Worm (Caenorhabditis elegans): ENCODE data around the gene ins-11.

Gene ins-11

ce11 chrII:5543476-5544144 lies 12.9 kb upstream of the ins-11 start (continued):
- TF ChIP-seq dsc-1 (tag; optimal IDR thresholded peaks at IDR 0.05) (peak; percentile 99), mdl-1 (tag; optimal IDR thresholded peaks at IDR 0.05) (peak; percentile 38 to 93), lsy-2 (tag; optimal IDR thresholded peaks at IDR 0.05) (peak; percentile 96), nhr-71 (tag; optimal IDR thresholded peaks at IDR 0.05) (peak; percentile 100), nhr-76 (tag; optimal IDR thresholded peaks at IDR 0.05) (peak; percentile 98), dpl-1 (GFP tag; optimal IDR thresholded peaks at IDR 0.05) (peak; percentile 80 to 85 (median 83)), tlp-1 (tag; optimal IDR thresholded peaks at IDR 0.05) (no peak), ztf-4 (tag; optimal IDR thresholded peaks at IDR 0.05) (peak; percentile 99), irx-1 (tag; optimal IDR thresholded peaks at IDR 0.05) (peak; percentile 99), ama-1 (optimal IDR thresholded peaks at IDR 0.05) (peak; percentile 100), grh-1 (GFP tag; IDR thresholded peaks at IDR 0.05) (peak; percentile 99), unc-98 (GFP tag; IDR thresholded peaks at IDR 0.05) (peak; percentile 79), efl-1 (optimal IDR thresholded peaks at IDR 0.05) (peak; percentile 92 to 93), efl-1 (GFP tag; optimal IDR thresholded peaks at IDR 0.05 in 1 of 2) (peak; percentile 80 to 98), ceh-63 (GFP tag; optimal IDR thresholded peaks at IDR 0.05) (peak; percentile 95), nhr-77 (tag; optimal IDR thresholded peaks at IDR 0.05) (peak; percentile 99), fkh-8 (tag; optimal IDR thresholded peaks at IDR 0.05) (peak; percentile 98), egl-27 (tag; optimal IDR thresholded peaks at IDR 0.05) (peak; percentile 92 to 93), pag-3 (tag; optimal IDR thresholded peaks at IDR 0.05; ENCODE audit: borderline replicate concordance, insufficient read depth) (peak; percentile 79), hlh-17 (GFP tag; optimal IDR thresholded peaks at IDR 0.05; ENCODE audit: borderline replicate concordance) (peak; percentile 92), lin-35 (GFP tag; optimal IDR thresholded peaks at IDR 0.05) (peak; percentile 86 to 94), unc-30 (tag; optimal IDR thresholded peaks at IDR 0.05) (peak; percentile 68), elt-3 (tag; optimal IDR thresholded peaks at IDR 0.05) (peak; percentile 47 to 98 (median 80)), Y116A8C.19 (tag; optimal IDR thresholded peaks at IDR 0.05; ENCODE audit: borderline replicate concordance) (peak; percentile 69), mab-9 (GFP tag; IDR thresholded peaks at IDR 0.05) (peak; percentile 98), nhr-19 (GFP tag; conservative IDR thresholded peaks at IDR 0.05) (peak; percentile 99), tbx-2 (tag; optimal IDR thresholded peaks at IDR 0.05) (peak; percentile 100), aha-1 (tag; optimal IDR thresholded peaks at IDR 0.05) (peak; percentile 62), lin-15B (tag; optimal IDR thresholded peaks at IDR 0.05) (peak; percentile 60), pqm-1 (tag; optimal IDR thresholded peaks at IDR 0.05) (peak; percentile 91), sptf-1 (tag; optimal IDR thresholded peaks at IDR 0.05) (no peak), lir-3 (tag; optimal IDR thresholded peaks at IDR 0.05; ENCODE audit: poor library complexity) (peak; percentile 92), nhr-237 (tag; optimal IDR thresholded peaks at IDR 0.05) (peak; percentile 91)

- no peak for TF ChIP-seq C34B4.2 (tag; optimal IDR thresholded peaks at IDR 0.05)
- peak in 1 of 3 experiments; percentile 29 for TF ChIP-seq ceh-82 (tag; optimal IDR thresholded peaks at IDR 0.05)
- TF ChIP-seq ets-5 (GFP tag; IDR thresholded peaks at IDR 0.05): no peak
- TF ChIP-seq swsn-7 (tag; optimal IDR thresholded peaks at IDR 0.05): peak; percentile 95
- no peak for TF ChIP-seq unc-130 (tag; optimal IDR thresholded peaks at IDR 0.05)
- TF ChIP-seq snu-23 (GFP tag; optimal IDR thresholded peaks at IDR 0.05): peak; percentile 70
- peak; percentile 77 for TF ChIP-seq elt-2 (tag; optimal IDR thresholded peaks at IDR 0.05)
- no peak for TF ChIP-seq hlh-17 (GFP tag; optimal IDR thresholded peaks at IDR 0.05; ENCODE audit: borderline replicate concordance)
- TF ChIP-seq nhr-71 (tag; optimal IDR thresholded peaks at IDR 0.05): peak; percentile 79
- no peak for TF ChIP-seq sptf-1 (tag; optimal IDR thresholded peaks at IDR 0.05)
- no peak for TF ChIP-seq mab-9 (GFP tag; IDR thresholded peaks at IDR 0.05)
- TF ChIP-seq skn-1 (tag; optimal IDR thresholded peaks at IDR 0.05): peak; percentile 26
- TF ChIP-seq ztf-11 (tag; optimal IDR thresholded peaks at IDR 0.05): no peak
- TF ChIP-seq ceh-8 (GFP tag; optimal IDR thresholded peaks at IDR 0.05): no peak
- peak; percentile 63 for TF ChIP-seq C16A3.4 (tag; optimal IDR thresholded peaks at IDR 0.05)
- no peak for TF ChIP-seq elt-3 (tag; optimal IDR thresholded peaks at IDR 0.05)
- no peak for TF ChIP-seq hlh-4 (tag; optimal IDR thresholded peaks at IDR 0.05)
- no peak for TF ChIP-seq irx-1 (tag; optimal IDR thresholded peaks at IDR 0.05)
- TF ChIP-seq nhr-76 (tag; optimal IDR thresholded peaks at IDR 0.05): peak; percentile 9
- TF ChIP-seq pax-3 (tag; optimal IDR thresholded peaks at IDR 0.05): no peak
- TF ChIP-seq egl-27 (tag; optimal IDR thresholded peaks at IDR 0.05): no peak
- TF ChIP-seq isw-1 (GFP tag; IDR thresholded peaks at IDR 0.05): no peak
- peak; percentile 58 for TF ChIP-seq jun-1 (tag; optimal IDR thresholded peaks at IDR 0.05)
- TF ChIP-seq zip-4 (GFP tag; optimal IDR thresholded peaks at IDR 0.05): no peak
- no peak for TF ChIP-seq sox-4 (tag; optimal IDR thresholded peaks at IDR 0.05)
- TF ChIP-seq ama-1 (optimal IDR thresholded peaks at IDR 0.05): peak; percentile 97
- peak; percentile 27 for TF ChIP-seq xbp-1 (tag; optimal IDR thresholded peaks at IDR 0.05)
These were observed 12.4 kb upstream of the ins-11 start for ce11 chrII:5544145-5544515.

All from whole organism, L1 larva.